Fruit fly (Drosophila melanogaster) whole organism, wandering third instar larva: Measurements from ENCODE around the gene Naa80.

ENCODE experiments used
- Abd-B ChIP-seq: fragments of >200 bp; optimal IDR thresholded peaks from 2 replicates; lab custom pipeline; 2017; ENCODE audit warnings: missing biosample characterization, missing genetic modification characterization
- CG32264 ChIP-seq: fragments of 200-800 bp; sonication (Bioruptor generic); optimal IDR thresholded peaks from 2 replicates; lab custom pipeline; 2016; ENCODE audit warnings: missing biosample characterization, missing genetic modification characterization
- CG9705 ChIP-seq: fragments of 200-800 bp; sonication (Bioruptor generic); optimal IDR thresholded peaks from 2 replicates; lab custom pipeline; 2018; ENCODE audit warnings: missing biosample characterization, mild to moderate bottlenecking, missing genetic modification characterization
- Dfd ChIP-seq: fragments of >200 bp; optimal IDR thresholded peaks from 2 replicates; lab custom pipeline; 2017; ENCODE audit warnings: missing biosample characterization, missing genetic modification characterization
- Dif ChIP-seq: fragments of 200-275, 200-300 bp; sonication (Bioruptor generic); optimal IDR thresholded peaks from 2 replicates; lab custom pipeline; 2018; ENCODE audit warnings: missing biosample characterization, missing genetic modification characterization; ENCODE audit not compliant: partially characterized antibody
- GATAd ChIP-seq: sonication (Bioruptor generic); optimal IDR thresholded peaks from 2 replicates; lab custom pipeline; 2016; ENCODE audit warnings: missing biosample characterization, missing genetic modification characterization
- HLH106 ChIP-seq: fragments of 200-800 bp; optimal IDR thresholded peaks from 3 replicates; lab custom pipeline; 2019; ENCODE audit warnings: missing biosample characterization, mild to moderate bottlenecking, missing genetic modification characterization, moderate library complexity
- Hnf4 ChIP-seq: fragments of 200-800 bp; sonication (Bioruptor generic); optimal IDR thresholded peaks from 2 replicates; lab custom pipeline; 2016; ENCODE audit warnings: missing biosample characterization, mild to moderate bottlenecking, missing genetic modification characterization
- Hr78 ChIP-seq: fragments of >200 bp; optimal IDR thresholded peaks from 2 replicates; lab custom pipeline; 2017; ENCODE audit warnings: missing biosample characterization, missing genetic modification characterization
- Hr83 ChIP-seq: fragments of 200-300 bp; sonication (Bioruptor generic); optimal IDR thresholded peaks from 2 replicates; lab custom pipeline; 2016; ENCODE audit warnings: missing biosample characterization, mild to moderate bottlenecking, missing genetic modification characterization, moderate library complexity; ENCODE audit not compliant: poor library complexity, severe bottlenecking
- Jra ChIP-seq: sonication (Bioruptor generic); optimal IDR thresholded peaks from 2 replicates; lab custom pipeline; 2016; ENCODE audit warnings: missing biosample characterization, missing genetic modification characterization
- Myc ChIP-seq: fragments of >200 bp; optimal IDR thresholded peaks from 2 replicates; lab custom pipeline; 2017
- OdsH ChIP-seq: fragments of 200-800 bp; sonication (Bioruptor generic); optimal IDR thresholded peaks from 2 replicates; lab custom pipeline; 2016; ENCODE audit warnings: missing biosample characterization, mild to moderate bottlenecking, missing genetic modification characterization
- Rel ChIP-seq, 2 experiments: fragments of 200-800 bp; sonication (Bioruptor generic) in 1 of 2; optimal IDR thresholded peaks; 2 replicates in 1 of 2; 3 replicates in 1 of 2; lab custom pipeline; 2016 to 2019; ENCODE audit warnings: mild to moderate bottlenecking in 2 of 2, missing biosample characterization in 2 of 2, missing genetic modification characterization in 2 of 2, moderate library complexity in 1 of 2
- Sp1 ChIP-seq: fragments of 200-800 bp; sonication (Bioruptor generic); optimal IDR thresholded peaks from 3 replicates; lab custom pipeline; 2019; ENCODE audit warnings: missing biosample characterization, mild to moderate bottlenecking, missing genetic modification characterization, moderate library complexity
- Vsx2 ChIP-seq: fragments of 200-300, 225-300 bp; sonication (Bioruptor generic); optimal IDR thresholded peaks from 2 replicates; lab custom pipeline; 2018; ENCODE audit warnings: missing biosample characterization, missing genetic modification characterization; ENCODE audit not compliant: partially characterized antibody
- br ChIP-seq: fragments of 200-800 bp; sonication (Bioruptor generic); optimal IDR thresholded peaks from 2 replicates; lab custom pipeline; 2016; ENCODE audit warnings: missing biosample characterization, missing genetic modification characterization
- brk ChIP-seq: fragments of 200-800 bp; sonication (Bioruptor generic); optimal IDR thresholded peaks from 2 replicates; lab custom pipeline; 2016; ENCODE audit warnings: missing biosample characterization, mild to moderate bottlenecking, missing genetic modification characterization
- dl ChIP-seq, 2 experiments: fragments of 175-275, 200-275 bp in 1 of 2; fragments of 200-275 bp in 1 of 2; sonication (Bioruptor generic); optimal IDR thresholded peaks; lab custom pipeline; 2018; ENCODE audit warnings: mild to moderate bottlenecking in 2 of 2, missing biosample characterization in 2 of 2, missing genetic modification characterization in 2 of 2, moderate library complexity in 2 of 2; ENCODE audit not compliant: partially characterized antibody in 2 of 2, insufficient read depth in 1 of 2
- dmrt93B ChIP-seq: fragments of 200-800 bp; sonication (Bioruptor generic); optimal IDR thresholded peaks from 2 replicates; lab custom pipeline; 2018; ENCODE audit warnings: missing biosample characterization, mild to moderate bottlenecking, missing genetic modification characterization
- dsf ChIP-seq: sonication (Bioruptor generic); optimal IDR thresholded peaks from 2 replicates; lab custom pipeline; 2016; ENCODE audit warnings: missing biosample characterization, missing genetic modification characterization, borderline replicate concordance
- ey ChIP-seq: fragments of 200-800 bp; sonication (Bioruptor generic); optimal IDR thresholded peaks from 2 replicates; lab custom pipeline; 2016; ENCODE audit warnings: missing biosample characterization, missing genetic modification characterization
- foxo ChIP-seq, 2 experiments: fragments of 200-800 bp; sonication (Bioruptor generic); optimal IDR thresholded peaks; 2 replicates in 1 of 2; 3 replicates in 1 of 2; lab custom pipeline; 2016 to 2017; ENCODE audit warnings: missing biosample characterization in 2 of 2, missing genetic modification characterization in 2 of 2
- fru ChIP-seq: fragments of 200-800 bp; sonication (Bioruptor generic); optimal IDR thresholded peaks from 3 replicates; lab custom pipeline; 2016; ENCODE audit warnings: missing biosample characterization, mild to moderate bottlenecking, missing genetic modification characterization
- h ChIP-seq: fragments of 200-800 bp; sonication (Bioruptor generic); optimal IDR thresholded peaks from 3 replicates; lab custom pipeline; 2016; ENCODE audit warnings: missing biosample characterization, mild to moderate bottlenecking, missing genetic modification characterization
- jim ChIP-seq: fragments of 175-275, 200-325 bp; sonication (Bioruptor generic); optimal IDR thresholded peaks from 2 replicates; lab custom pipeline; 2016; ENCODE audit warnings: missing biosample characterization, mild to moderate bottlenecking, missing genetic modification characterization
- lola ChIP-seq: fragments of >200 bp; optimal IDR thresholded peaks from 2 replicates; lab custom pipeline; 2017; ENCODE audit warnings: missing biosample characterization, missing genetic modification characterization
- pan ChIP-seq: fragments of >200 bp; optimal IDR thresholded peaks from 2 replicates; lab custom pipeline; 2017
- psq ChIP-seq: fragments of 200-800 bp; sonication (Bioruptor generic); optimal IDR thresholded peaks from 3 replicates; lab custom pipeline; 2017; ENCODE audit warnings: missing biosample characterization, mild to moderate bottlenecking, missing genetic modification characterization, moderate library complexity
- rgr ChIP-seq: fragments of 200-800 bp; sonication (Bioruptor generic); optimal IDR thresholded peaks from 3 replicates; lab custom pipeline; 2016; ENCODE audit warnings: missing biosample characterization, mild to moderate bottlenecking, missing genetic modification characterization
- sage ChIP-seq: fragments of 200-800 bp; sonication (Bioruptor generic); optimal IDR thresholded peaks from 2 replicates; lab custom pipeline; 2016; ENCODE audit warnings: missing biosample characterization, mild to moderate bottlenecking, missing genetic modification characterization
- sv ChIP-seq: fragments of 200-800 bp; sonication (Bioruptor generic); optimal IDR thresholded peaks from 3 replicates; lab custom pipeline; 2016; ENCODE audit warnings: missing biosample characterization, missing genetic modification characterization
- tai ChIP-seq: sonication (Bioruptor generic); optimal IDR thresholded peaks from 2 replicates; lab custom pipeline; 2016; ENCODE audit warnings: missing biosample characterization, missing genetic modification characterization
- usp ChIP-seq: fragments of >200 bp; optimal IDR thresholded peaks from 2 replicates; lab custom pipeline; 2017; ENCODE audit warnings: missing biosample characterization, missing genetic modification characterization
- woc ChIP-seq: sonication (Bioruptor generic); optimal IDR thresholded peaks from 2 replicates; lab custom pipeline; 2016; ENCODE audit warnings: missing biosample characterization, mild to moderate bottlenecking, missing genetic modification characterization

Naa80 gene

dm6 chr3R:9779764-9780163 lies 12.1 kb downstream of the Naa80 start, which contains the start of gene CG12947:
Gene CG12947 (plus strand): TSS chr3R:9780064.
- TF ChIP-seq Hr83 (GFP tag; lab: Kevin White, UChicago) = no peak
- TF ChIP-seq CG9705 (GFP tag; lab: Kevin White, UChicago) = no peak
- no peak for TF ChIP-seq foxo (GFP tag; optimal IDR thresholded peaks at IDR 0.05; lab: Kevin White, UChicago)
- TF ChIP-seq pan (lab: Kevin White, UChicago) = no peak
- TF ChIP-seq jim (GFP tag; lab: Kevin White, UChicago) = no peak
- no peak for TF ChIP-seq GATAd (GFP tag; lab: Kevin White, UChicago)
- no peak for TF ChIP-seq ey
- no peak for TF ChIP-seq h (GFP tag; lab: Kevin White, UChicago)
- no peak for TF ChIP-seq psq (GFP tag; lab: Kevin White, UChicago)
- TF ChIP-seq Sp1 (GFP tag; lab: Kevin White, UChicago) = no peak
- TF ChIP-seq, all 38 proteins: peak for 0

- TF ChIP-seq Hnf4 (peak; percentile 33), fru (GFP tag; lab: Kevin White, UChicago) (no peak)
Observed at dm6 chr3R:9783240-9783917, 15.7 kb downstream of the Naa80 start.

DNA sequence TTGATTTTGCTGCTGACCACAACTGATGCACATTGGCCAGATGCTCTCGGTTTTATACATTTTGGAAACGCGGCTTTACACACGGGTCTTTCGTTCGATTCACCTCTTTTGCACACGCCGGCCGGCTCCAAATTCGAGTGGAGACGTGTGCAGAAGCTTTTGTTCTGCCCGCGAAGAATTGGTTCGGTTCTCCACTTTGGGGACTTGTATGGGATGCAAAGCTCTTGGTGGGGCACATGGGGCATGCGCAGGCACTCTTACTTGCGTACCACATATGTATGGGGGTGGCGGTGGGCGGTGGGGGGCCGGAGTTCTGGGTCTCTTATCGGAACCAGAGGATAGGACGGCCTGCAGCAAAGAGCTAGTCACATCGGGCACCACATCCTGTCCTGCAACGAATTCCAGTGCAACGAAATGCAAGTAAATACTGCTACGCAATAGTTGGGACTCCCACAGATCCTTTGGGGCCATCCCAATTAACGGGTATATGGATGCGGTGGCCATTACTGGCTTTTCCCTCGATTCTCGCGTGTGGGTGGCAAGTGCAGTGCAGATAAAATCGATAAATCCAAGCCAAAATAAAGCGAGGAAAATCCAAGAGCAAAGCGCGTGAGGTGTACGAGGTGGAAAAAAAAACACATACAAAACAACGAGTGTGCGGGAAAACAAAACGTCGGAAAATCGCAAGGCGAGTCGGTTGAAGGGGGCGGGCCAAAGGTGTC lies 16.9 kb downstream of the Naa80 start, which contains the start of the genes MtnA and CG8500:
Gene MtnA (minus strand): TSS at position 30 of the 722 bp plus-strand sequence.
Gene CG8500 (plus strand): TSS at position 313 of the 722 bp plus-strand sequence.
- peak; percentile 8 for TF ChIP-seq Myc (lab: Kevin White, UChicago)
- TF ChIP-seq Rel (GFP tag; optimal IDR thresholded peaks at IDR 0.05; lab: Kevin White, UChicago) = no peak
- peak; percentile 54 for TF ChIP-seq Rel (tag; optimal IDR thresholded peaks at IDR 0.05; lab: Kevin White, UChicago)
- peak in 1 of 2 experiments; percentile 8 for TF ChIP-seq foxo (GFP tag; optimal IDR thresholded peaks at IDR 0.05; lab: Kevin White, UChicago)
- TF ChIP-seq h (GFP tag; lab: Kevin White, UChicago) = peak; percentile 17
- peak; percentile 97 to 99 for TF ChIP-seq dl (GFP tag; optimal IDR thresholded peaks at IDR 0.05; lab: Kevin White, UChicago; ENCODE audit: insufficient read depth in 1 of 2, partially characterized antibody in 2 of 2)
- TF ChIP-seq rgr (GFP tag; lab: Kevin White, UChicago) = peak; percentile 48
- peak; percentile 100 for TF ChIP-seq Vsx2 (GFP tag; lab: Kevin White, UChicago)
- no peak for TF ChIP-seq jim (GFP tag; lab: Kevin White, UChicago)
- TF ChIP-seq brk (GFP tag; lab: Kevin White, UChicago) = no peak
- TF ChIP-seq Dif (GFP tag; lab: Kevin White, UChicago) = peak; percentile 100
- TF ChIP-seq, all 38 proteins: peak for 8

DNA sequence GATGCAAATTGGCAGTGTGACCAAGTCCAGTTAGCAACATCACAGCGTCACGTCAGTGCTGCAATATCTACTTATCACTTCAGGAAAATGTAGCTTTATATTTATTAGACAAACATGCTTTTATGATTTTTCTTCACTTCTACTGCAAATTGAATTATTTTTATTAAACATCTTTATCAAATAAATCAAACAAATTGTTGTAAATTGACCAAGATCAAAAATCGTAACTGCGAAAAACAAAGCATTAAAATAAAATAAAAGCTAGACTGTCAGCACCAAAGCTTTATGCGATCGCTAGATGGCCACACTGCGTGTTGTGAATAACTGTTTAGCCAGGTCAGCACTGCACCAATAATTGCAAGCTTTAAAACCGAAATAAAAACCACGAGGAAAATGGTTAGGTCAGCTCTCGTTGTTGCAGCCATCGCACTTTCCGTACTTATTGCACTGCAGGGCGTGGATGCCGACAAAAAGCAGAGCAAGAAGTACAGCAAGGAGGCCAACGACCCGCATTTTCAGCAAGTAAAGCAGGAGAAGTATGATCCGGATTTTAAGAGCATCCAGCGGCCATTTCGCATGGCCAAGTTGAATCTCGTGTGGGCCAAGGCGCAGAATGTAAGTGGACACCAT lies 23.7 kb downstream of the Naa80 start, which contains the start of the genes CG12945 and CG8507:
Gene CG12945 (minus strand): TSS at position 45 of the 630 bp plus-strand sequence.
Gene CG8507 (plus strand): TSS at position 307 of the 630 bp plus-strand sequence.
- TF ChIP-seq psq (GFP tag; lab: Kevin White, UChicago) (peak; percentile 48), Sp1 (GFP tag; lab: Kevin White, UChicago) (peak; percentile 68), Hr83 (GFP tag; lab: Kevin White, UChicago) (no peak), Dif (GFP tag; lab: Kevin White, UChicago) (no peak), foxo (GFP tag; optimal IDR thresholded peaks at IDR 0.05; lab: Kevin White, UChicago) (peak in 1 of 2 experiments; percentile 68), dmrt93B (no peak), tai (no peak), dsf (GFP tag; lab: Kevin White, UChicago) (no peak), sv (GFP tag; lab: Kevin White, UChicago) (peak; percentile 43), pan (lab: Kevin White, UChicago) (no peak), Jra (GFP tag; lab: Kevin White, UChicago) (peak; percentile 37), Hr78 (no peak), rgr (GFP tag; lab: Kevin White, UChicago) (no peak), lola (GFP tag; lab: Kevin White, UChicago) (no peak), sage (GFP tag; lab: Kevin White, UChicago) (no peak), usp (GFP tag; lab: Kevin White, UChicago) (no peak), Hnf4 (no peak), Vsx2 (GFP tag; lab: Kevin White, UChicago) (no peak), br (peak; percentile 32), jim (GFP tag; lab: Kevin White, UChicago) (no peak), woc (peak; percentile 91), Abd-B (no peak), Dfd (GFP tag; lab: Kevin White, UChicago) (no peak), CG32264 (no peak), GATAd (GFP tag; lab: Kevin White, UChicago) (no peak), Rel (GFP tag; optimal IDR thresholded peaks at IDR 0.05; lab: Kevin White, UChicago) (no peak), Rel (tag; optimal IDR thresholded peaks at IDR 0.05; lab: Kevin White, UChicago) (peak; percentile 94), brk (GFP tag; lab: Kevin White, UChicago) (no peak), dl (GFP tag; optimal IDR thresholded peaks at IDR 0.05; lab: Kevin White, UChicago; ENCODE audit: insufficient read depth in 1 of 2, partially characterized antibody in 2 of 2) (no peak), OdsH (peak; percentile 23), HLH106 (tag; lab: Kevin White, UChicago) (peak; percentile 76), CG9705 (GFP tag; lab: Kevin White, UChicago) (peak; percentile 52), ey (peak; percentile 46), Myc (lab: Kevin White, UChicago) (peak; percentile 92), fru (GFP tag; lab: Kevin White, UChicago) (no peak), h (GFP tag; lab: Kevin White, UChicago) (peak; percentile 65)
